Fruit fly (Drosophila melanogaster) whole organism, prepupa: ENCODE results near the gene CG42465.

Source experiments
- CG8319 ChIP-seq: fragments of 200-800 bp; sonication (Bioruptor generic); optimal IDR thresholded peaks from 3 replicates; lab custom pipeline; 2016; ENCODE audit warnings: missing biosample characterization, missing genetic modification characterization
- OdsH ChIP-seq: fragments of 200-800 bp; sonication (Bioruptor generic); optimal IDR thresholded peaks from 3 replicates; lab custom pipeline; 2016; ENCODE audit warnings: missing biosample characterization, missing genetic modification characterization
- topi ChIP-seq: fragments of 200-800 bp; sonication (Bioruptor generic); optimal IDR thresholded peaks from 3 replicates; lab custom pipeline; 2016; ENCODE audit warnings: missing biosample characterization, missing genetic modification characterization

DNA sequence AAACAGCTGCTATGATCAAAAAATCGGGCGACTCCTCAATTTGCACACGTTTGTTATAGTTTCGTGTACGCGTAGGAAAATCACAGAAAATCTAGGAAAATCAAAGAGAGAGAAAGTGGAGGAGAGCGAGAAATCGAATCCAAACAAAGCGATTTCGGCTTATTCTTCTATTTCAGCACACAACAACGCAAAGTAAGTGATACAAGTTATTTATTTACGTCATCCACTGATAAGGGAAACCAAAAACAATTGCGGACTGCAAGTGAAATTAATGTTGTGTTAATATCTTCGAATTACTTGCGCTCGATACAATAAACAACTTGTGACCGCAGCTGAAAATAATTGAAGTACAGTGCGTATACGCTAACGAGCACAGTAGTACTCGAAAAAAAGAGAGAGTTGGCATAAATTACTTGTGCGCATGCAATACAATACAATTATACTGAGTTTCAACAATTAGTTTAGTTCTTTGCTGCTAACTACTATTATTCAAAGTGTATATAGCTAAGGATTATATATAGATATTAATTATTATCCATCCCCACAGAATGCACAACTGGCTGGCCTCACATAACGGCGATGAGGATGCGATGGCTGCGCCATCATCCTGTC lies 13.7 kb downstream of the CG42465 start:
- TF ChIP-seq CG8319 (GFP tag; lab: Kevin White, UChicago) (no peak), OdsH (GFP tag; lab: Kevin White, UChicago) (no peak), topi (no peak)
